Worm (Caenorhabditis elegans): ENCODE results near the gene srw-76.

ce11 chrV:16675553-16675952 is 37.4 kb upstream of the srw-76 start, which contains the start of gene srz-1:
- TF ChIP-seq tbx-11 (GFP tag; IDR thresholded peaks at IDR 0.05), result no peak
- no peak for TF ChIP-seq ama-1 (optimal IDR thresholded peaks at IDR 0.05)
- no peak for TF ChIP-seq ets-7 (tag; optimal IDR thresholded peaks at IDR 0.05)
- no peak for TF ChIP-seq flt-1 (GFP tag; IDR thresholded peaks at IDR 0.05)
